Fruit fly (Drosophila melanogaster): ENCODE data around the gene CG9853.

The CG9853 gene

DNA sequence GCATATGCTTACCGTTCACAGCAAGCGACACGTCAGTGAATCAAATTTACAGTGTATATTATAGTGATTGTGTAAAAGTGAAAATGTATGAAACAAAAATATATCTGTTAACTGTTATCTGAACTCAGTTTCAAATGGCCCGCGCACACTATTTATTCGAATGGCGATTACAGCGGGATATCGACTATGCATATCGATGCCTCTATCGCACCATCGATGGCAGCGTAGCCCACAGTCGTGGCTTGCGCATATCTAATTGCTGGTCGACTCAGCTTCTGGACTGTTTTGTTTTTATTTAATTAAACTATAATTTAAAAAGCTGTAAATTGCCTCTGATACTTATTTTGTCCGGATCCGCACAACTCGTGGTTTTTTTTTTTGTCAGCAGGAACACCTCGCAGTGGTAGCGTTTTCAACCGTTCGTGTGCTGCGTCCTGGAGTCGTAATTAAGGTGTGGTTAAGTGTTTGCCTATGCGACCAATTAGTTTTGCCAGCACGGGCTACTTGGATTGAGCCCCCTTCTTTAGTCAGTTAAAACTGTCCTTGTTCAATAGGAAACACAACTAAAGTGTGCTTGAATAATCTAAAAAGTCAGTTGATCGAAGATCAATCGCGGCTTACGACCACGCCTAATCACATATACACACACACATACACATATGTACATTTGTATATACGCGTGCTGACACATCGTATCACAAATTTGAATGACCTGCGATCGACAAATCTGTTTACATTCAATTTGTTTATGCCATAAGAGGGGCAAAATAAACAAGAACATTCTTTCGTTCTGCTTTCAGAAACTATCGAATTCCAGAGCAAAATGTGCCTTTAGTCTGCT is 20.5 kb downstream of the CG9853 start, which contains the start of gene Cont (continued):
- TF ChIP-seq fru (optimal IDR thresholded peaks at IDR 0.05) (no peak), CG11093 (GFP tag; IDR thresholded peaks at IDR 0.05) (no peak), lola (GFP tag; optimal IDR thresholded peaks at IDR 0.05) (no peak), Xrp1 (GFP tag; IDR thresholded peaks at IDR 0.05) (0 out of 2 replicates have a peak, but pooled peaks have one; percentile 21), CG7839 (tag; optimal IDR thresholded peaks at IDR 0.05) (no peak), Side (GFP tag; optimal IDR thresholded peaks at IDR 0.05) (no peak), wdn (GFP tag; IDR thresholded peaks at IDR 0.05) (no peak), aop (GFP tag; IDR thresholded peaks at IDR 0.05) (no peak), CG18476 (GFP tag; optimal IDR thresholded peaks at IDR 0.05) (peak; percentile 9), Ssrp (tag; optimal IDR thresholded peaks at IDR 0.05) (no peak), Hand (GFP tag; optimal IDR thresholded peaks at IDR 0.05) (no peak), CG8388 (GFP tag; optimal IDR thresholded peaks at IDR 0.05) (no peak), Opbp (GFP tag; IDR thresholded peaks at IDR 0.05; ENCODE audit: partially characterized antibody) (peak; percentile 97), trh (GFP tag; optimal IDR thresholded peaks at IDR 0.05) (no peak), nom (GFP tag; optimal IDR thresholded peaks at IDR 0.05) (no peak), Med (GFP tag) (peak; percentile 79), CG13296 (GFP tag; optimal IDR thresholded peaks at IDR 0.05) (no peak), CG17912 (GFP tag; optimal IDR thresholded peaks at IDR 0.05) (no peak), gro (GFP tag; optimal IDR thresholded peaks at IDR 0.05) (peak; percentile 62), dm (GFP tag; optimal IDR thresholded peaks at IDR 0.05) (no peak), CG34422 (GFP tag; IDR thresholded peaks at IDR 0.05) (0 out of 3 replicates have a peak, but pooled peaks have one; percentile 12), Dip3 (GFP tag; optimal IDR thresholded peaks at IDR 0.05) (no peak), Scr (GFP tag; IDR thresholded peaks at IDR 0.05; ENCODE audit: partially characterized antibody) (peak; percentile 91), HLH4C (GFP tag; IDR thresholded peaks at IDR 0.05; ENCODE audit: partially characterized antibody) (peak; percentile 93), tna (GFP tag; IDR thresholded peaks at IDR 0.05; ENCODE audit: partially characterized antibody) (peak; percentile 94), Elba2 (GFP tag; optimal IDR thresholded peaks at IDR 0.05) (peak; percentile 57), CG16779 (GFP tag; IDR thresholded peaks at IDR 0.05) (no peak), CG3065 (GFP tag; optimal IDR thresholded peaks at IDR 0.05) (peak; percentile 20), Dip2 (GFP tag; IDR thresholded peaks at IDR 0.05) (no peak), CG11723 (GFP tag; optimal IDR thresholded peaks at IDR 0.05) (no peak), dmrt99B (tag; optimal IDR thresholded peaks at IDR 0.05) (no peak), Taf1 (GFP tag; IDR thresholded peaks at IDR 0.05) (no peak), C15 (GFP tag; IDR thresholded peaks at IDR 0.05) (no peak), klu (GFP tag; IDR thresholded peaks at IDR 0.05) (no peak), CG10979 (tag; optimal IDR thresholded peaks at IDR 0.05) (no peak), CG3407 (GFP tag; optimal IDR thresholded peaks at IDR 0.05) (no peak), Dref (GFP tag; IDR thresholded peaks at IDR 0.05) (peak; percentile 99), Six4 (GFP tag; optimal IDR thresholded peaks at IDR 0.05) (no peak), Dbx (GFP tag; IDR thresholded peaks at IDR 0.05) (peak; percentile 60; the same call in 1 of the 3 replicates), bowl (GFP tag; IDR thresholded peaks at IDR 0.05) (no peak), CG4730 (GFP tag; IDR thresholded peaks at IDR 0.05) (0 out of 2 replicates have a peak, but pooled peaks have one; percentile 8), CG12942 (GFP tag; optimal IDR thresholded peaks at IDR 0.05) (no peak), CG8924 (tag; optimal IDR thresholded peaks at IDR 0.05) (peak; percentile 33), Sry-δ (GFP tag; optimal IDR thresholded peaks at IDR 0.05) (peak; percentile 95), CG15073 (GFP tag; optimal IDR thresholded peaks at IDR 0.05) (no peak), sob (GFP tag; IDR thresholded peaks at IDR 0.05) (no peak), Camta (GFP tag; optimal IDR thresholded peaks at IDR 0.05) (no peak), disco-r (GFP tag; optimal IDR thresholded peaks at IDR 0.05) (no peak), Chrac-16 (GFP tag; optimal IDR thresholded peaks at IDR 0.05) (no peak), tll (GFP tag; optimal IDR thresholded peaks at IDR 0.05) (no peak)

Measured in whole organism, embryonic.